Worm (Caenorhabditis elegans): ENCODE results near the gene mdt-17.

The mdt-17 gene

DNA sequence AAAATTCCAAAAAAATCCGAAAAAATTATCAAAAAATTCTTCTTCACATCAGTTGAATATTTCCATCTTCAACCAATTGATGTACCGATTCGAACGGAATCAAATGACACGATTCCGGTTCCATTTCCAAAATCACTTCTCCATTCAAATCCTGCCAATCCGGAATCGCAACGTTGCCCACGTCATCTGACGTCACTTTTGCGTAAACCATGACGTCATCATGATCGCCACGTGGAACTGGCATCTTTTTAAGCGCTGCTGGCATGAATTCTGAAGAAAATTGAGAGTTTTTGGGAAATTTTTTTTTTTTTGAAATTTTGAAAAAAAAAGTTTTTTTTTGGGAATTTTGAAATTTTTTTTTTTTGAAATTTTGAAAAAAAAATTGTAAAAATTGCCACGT, 31.8 kb downstream of the mdt-17 start:
- TF ChIP-seq nhr-25 (tag; optimal IDR thresholded peaks at IDR 0.05), result no peak
- TF ChIP-seq ceh-9 (tag; optimal IDR thresholded peaks at IDR 0.05), result no peak
- no peak for TF ChIP-seq egl-5 (tag; optimal IDR thresholded peaks at IDR 0.05)
- TF ChIP-seq mml-1 (tag; optimal IDR thresholded peaks at IDR 0.05), result no peak
- TF ChIP-seq nhr-77 (tag; optimal IDR thresholded peaks at IDR 0.05), result no peak
- no peak for TF ChIP-seq unc-62 (GFP tag; optimal IDR thresholded peaks at IDR 0.05)
- TF ChIP-seq pha-4 (tag; optimal IDR thresholded peaks at IDR 0.05), result no peak
- TF ChIP-seq zag-1 (tag; optimal IDR thresholded peaks at IDR 0.05), result no peak
- TF ChIP-seq elt-3 (tag; optimal IDR thresholded peaks at IDR 0.05), result no peak
- no peak for TF ChIP-seq ama-1 (optimal IDR thresholded peaks at IDR 0.05)
- TF ChIP-seq fos-1 (tag; optimal IDR thresholded peaks at IDR 0.05), result no peak
- no peak for TF ChIP-seq skn-1 (tag; optimal IDR thresholded peaks at IDR 0.05)
- no peak for TF ChIP-seq snpc-4 (tag; optimal IDR thresholded peaks at IDR 0.05)
- no peak for TF ChIP-seq ztf-4 (tag; optimal IDR thresholded peaks at IDR 0.05)
- no peak for TF ChIP-seq elt-1 (tag; optimal IDR thresholded peaks at IDR 0.05)

DNA sequence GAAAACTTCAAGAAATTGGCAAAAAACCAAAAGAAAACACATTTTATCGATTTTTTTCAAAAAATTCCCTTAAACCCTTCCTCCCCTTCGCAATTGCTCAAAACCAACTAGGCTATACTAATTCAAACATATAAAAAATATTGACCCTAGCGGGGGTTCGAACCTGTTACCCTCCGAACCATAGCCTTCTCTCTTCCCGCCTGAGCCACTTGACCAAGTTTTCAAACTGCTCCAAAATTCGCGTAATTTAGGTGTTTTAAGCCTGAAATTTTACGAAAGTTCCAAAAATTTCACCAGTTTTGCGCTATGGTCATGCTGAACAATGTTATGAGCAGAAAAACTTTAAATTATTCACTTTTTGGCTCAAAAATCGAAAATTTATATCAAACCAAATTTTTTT, 32.6 kb downstream of the mdt-17 start:
- no peak for TF ChIP-seq nhr-12 (tag; optimal IDR thresholded peaks at IDR 0.05)

DNA sequence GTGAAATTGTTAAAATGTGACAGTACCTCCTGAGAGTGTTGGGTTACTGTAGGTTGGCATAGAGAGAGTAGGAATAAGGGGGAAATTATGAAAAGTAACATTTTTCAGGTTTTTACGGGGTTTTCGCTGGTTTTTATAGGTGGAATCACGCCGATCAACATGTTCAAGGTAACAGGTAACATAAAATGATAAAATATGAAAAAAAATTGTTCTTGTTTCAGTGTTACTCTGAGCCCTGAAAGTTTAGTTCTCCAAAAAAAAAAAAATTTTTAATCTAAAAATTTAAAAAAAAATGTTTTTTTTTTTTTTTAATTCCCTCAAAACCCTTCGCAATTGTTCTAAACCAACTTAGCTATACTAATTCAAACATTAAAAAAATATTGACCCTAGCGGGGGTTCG, 33.3 kb downstream of the mdt-17 start, which contains the start of gene Y113G7B.15:
TSS of gene Y113G7B.15 (minus strand) at position 101 of the 400 bp plus-strand sequence.
- TF ChIP-seq ceh-82 (tag; optimal IDR thresholded peaks at IDR 0.05) (no peak), ztf-4 (tag; optimal IDR thresholded peaks at IDR 0.05) (no peak), elt-3 (tag; optimal IDR thresholded peaks at IDR 0.05) (no peak), pha-4 (tag; optimal IDR thresholded peaks at IDR 0.05) (no peak), nhr-25 (tag; optimal IDR thresholded peaks at IDR 0.05) (no peak), nhr-12 (tag; optimal IDR thresholded peaks at IDR 0.05) (no peak), ceh-28 (tag; optimal IDR thresholded peaks at IDR 0.05) (no peak), fos-1 (tag; optimal IDR thresholded peaks at IDR 0.05) (no peak), nhr-67 (tag; optimal IDR thresholded peaks at IDR 0.05) (no peak), aly-2 (tag; optimal IDR thresholded peaks at IDR 0.05) (no peak), nhr-11 (tag; optimal IDR thresholded peaks at IDR 0.05) (no peak)

DNA sequence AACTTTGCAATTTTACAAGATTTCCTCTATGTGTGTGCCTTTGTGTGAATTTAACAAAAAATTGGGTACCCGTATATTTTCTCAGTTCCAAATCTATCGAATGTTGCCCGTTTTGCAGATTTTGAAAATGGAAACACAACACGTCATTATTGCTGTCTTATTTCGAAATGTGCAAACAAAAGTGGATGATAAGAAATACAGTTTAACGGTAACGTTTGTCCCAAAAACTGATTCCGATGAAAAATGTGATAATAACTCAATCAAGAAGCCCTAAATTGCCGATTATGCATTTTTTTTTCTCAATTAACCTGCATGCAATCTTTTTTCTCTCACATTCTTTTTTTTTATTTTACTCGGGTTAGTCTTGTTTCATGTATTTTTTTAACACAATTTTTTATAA, 41.7 kb downstream of the mdt-17 start:
- TF ChIP-seq egl-27 (tag; optimal IDR thresholded peaks at IDR 0.05) (no peak), ceh-16 (tag; optimal IDR thresholded peaks at IDR 0.05) (no peak), sea-2 (GFP tag; optimal IDR thresholded peaks at IDR 0.05) (no peak), mdl-1 (tag; optimal IDR thresholded peaks at IDR 0.05) (no peak), pqm-1 (tag; optimal IDR thresholded peaks at IDR 0.05) (peak; percentile 15), pha-4 (tag; optimal IDR thresholded peaks at IDR 0.05) (peak; percentile 28), eor-1 (tag; optimal IDR thresholded peaks at IDR 0.05) (no peak), unc-39 (tag; optimal IDR thresholded peaks at IDR 0.05) (no peak), ceh-82 (tag; optimal IDR thresholded peaks at IDR 0.05) (no peak), egl-5 (tag; optimal IDR thresholded peaks at IDR 0.05) (no peak), ceh-9 (tag; optimal IDR thresholded peaks at IDR 0.05) (no peak), fkh-2 (tag; optimal IDR thresholded peaks at IDR 0.05) (no peak), nhr-237 (tag; optimal IDR thresholded peaks at IDR 0.05) (no peak), mml-1 (tag; optimal IDR thresholded peaks at IDR 0.05) (no peak), nhr-23 (tag; optimal IDR thresholded peaks at IDR 0.05) (no peak), elt-2 (tag; optimal IDR thresholded peaks at IDR 0.05) (peak; percentile 76)

DNA sequence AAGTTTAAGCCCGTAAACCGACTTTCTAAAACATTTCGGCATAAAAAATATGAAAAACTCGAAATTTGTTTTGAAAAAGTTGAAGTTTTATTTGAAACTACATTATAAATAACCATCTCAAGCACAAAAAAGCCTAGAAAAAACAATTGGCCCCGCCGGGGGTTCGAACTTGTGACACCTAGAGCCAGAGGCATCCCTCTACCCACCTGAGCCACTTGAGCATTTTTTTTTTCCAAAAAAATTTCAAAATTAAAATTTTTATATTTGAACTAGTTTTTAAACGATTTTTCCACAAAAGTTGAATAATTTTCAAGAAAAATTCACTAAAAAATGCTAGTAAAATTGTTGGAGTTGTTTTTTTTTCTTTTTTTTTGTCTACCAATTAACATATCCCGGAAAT, 43.3 kb downstream of the mdt-17 start:
- TF ChIP-seq ama-1 (optimal IDR thresholded peaks at IDR 0.05) (no peak), jun-1 (tag; optimal IDR thresholded peaks at IDR 0.05) (no peak), aly-2 (tag; optimal IDR thresholded peaks at IDR 0.05) (no peak), mdl-1 (tag; optimal IDR thresholded peaks at IDR 0.05) (no peak), ceh-16 (tag; optimal IDR thresholded peaks at IDR 0.05) (no peak), nhr-76 (tag; optimal IDR thresholded peaks at IDR 0.05) (no peak), fos-1 (tag; optimal IDR thresholded peaks at IDR 0.05) (no peak), unc-62 (GFP tag; optimal IDR thresholded peaks at IDR 0.05) (no peak), egl-5 (tag; optimal IDR thresholded peaks at IDR 0.05) (no peak), fkh-2 (tag; optimal IDR thresholded peaks at IDR 0.05) (no peak), elt-1 (tag; optimal IDR thresholded peaks at IDR 0.05) (no peak), lin-39 (tag; optimal IDR thresholded peaks at IDR 0.05) (no peak), sea-2 (GFP tag; optimal IDR thresholded peaks at IDR 0.05) (no peak), pha-4 (tag; optimal IDR thresholded peaks at IDR 0.05) (no peak), nhr-23 (tag; optimal IDR thresholded peaks at IDR 0.05) (no peak), ztf-4 (tag; optimal IDR thresholded peaks at IDR 0.05) (no peak), nhr-11 (tag; optimal IDR thresholded peaks at IDR 0.05) (no peak), lin-15B (tag; optimal IDR thresholded peaks at IDR 0.05) (no peak)

Measured in whole organism, L3 larva.